Worm (Caenorhabditis elegans) whole organism, L4 larva: Measurements from ENCODE around the gene nono-1.

Experiments used
- Y48G9A.11 ChIP-seq: fragments of 200-800 bp; sonication (Bioruptor generic); IDR thresholded peaks from 2 replicates; pipeline ENCODE4 v1.3.6; 2022; ENCODE audit warnings: missing genetic modification reagents, missing genetic modification characterization, missing compliant biosample characterization
- cey-2 ChIP-seq: sonication (generic microtip); optimal IDR thresholded peaks from 3 replicates; lab custom pipeline; 2017; ENCODE audit warnings: missing genetic modification characterization, mild to moderate bottlenecking, missing compliant biosample characterization, antibody characterized with exemption, borderline replicate concordance; ENCODE audit not compliant: insufficient read depth
- daf-12 ChIP-seq: fragments of 150-350 bp; optimal IDR thresholded peaks from 2 replicates; lab custom pipeline; 2014; ENCODE audit warnings: missing biosample characterization, missing genetic modification reagents, missing genetic modification characterization
- nhr-10 ChIP-seq: fragments of 150-350 bp; optimal IDR thresholded peaks from 2 replicates; lab custom pipeline; 2014; ENCODE audit warnings: missing biosample characterization, missing genetic modification characterization
- nhr-102 ChIP-seq: sonication (generic microtip); optimal IDR thresholded peaks from 2 replicates; lab custom pipeline; 2016; ENCODE audit warnings: mild to moderate bottlenecking, missing genetic modification characterization, moderate library complexity, missing compliant biosample characterization
- nhr-77 ChIP-seq: fragments of 150-350 bp; optimal IDR thresholded peaks from 2 replicates; lab custom pipeline; 2014; ENCODE audit warnings: missing biosample characterization, missing genetic modification characterization
- skn-1 ChIP-seq: fragments of 150-350 bp; optimal IDR thresholded peaks from 2 replicates; lab custom pipeline; 2014; ENCODE audit warnings: missing biosample characterization, missing genetic modification characterization
- tra-1 ChIP-seq: fragments of 200-800 bp; sonication (Bioruptor generic); IDR thresholded peaks from 2 replicates; pipeline ENCODE4 v1.3.6; 2022; ENCODE audit warnings: missing genetic modification reagents, missing genetic modification characterization, missing compliant biosample characterization

The nono-1 gene

DNA sequence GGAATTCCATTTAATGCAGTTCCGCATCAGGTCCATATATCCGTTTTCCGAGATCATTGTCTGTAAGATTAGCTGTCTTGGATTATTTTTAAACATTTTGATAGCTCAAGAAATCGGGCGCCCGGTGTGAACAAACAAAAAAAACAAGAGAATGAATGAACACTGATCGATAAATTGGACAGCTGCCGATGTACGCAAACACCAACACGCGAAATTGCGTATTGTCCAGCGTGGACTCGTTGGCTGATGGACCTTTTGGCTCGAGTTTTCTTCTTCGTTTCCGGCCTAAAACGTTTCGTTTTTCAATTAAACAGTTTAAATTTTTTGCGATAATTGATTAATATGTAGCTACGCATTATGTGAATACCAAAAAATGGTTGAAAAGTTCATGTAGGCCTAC is 52.0 kb downstream of the nono-1 start, which contains the start of gene dpff-1 (continued):
- TF ChIP-seq nhr-77 (no peak), nhr-10 (no peak), tra-1 (no peak), nhr-102 (tag; lab: Kevin White, UChicago) (no peak), cey-2 (tag; lab: Kevin White, UChicago) (no peak), skn-1 (tag; lab: Kevin White, UChicago) (no peak), daf-12 (no peak), Y48G9A.11 (GFP tag; lab: Robert Waterston, UW) (no peak)
